Fruit fly (Drosophila melanogaster) whole organism, embryonic: ENCODE results near the gene COX5B.

ENCODE experiments used
- Adf1 ChIP-seq: fragments of 200-800 bp; sonication (Bioruptor generic); IDR thresholded peaks from 2 replicates; pipeline ENCODE4 v1.3.6; 2022; ENCODE audit warnings: missing biosample characterization, missing genetic modification characterization
- Bgb ChIP-seq: fragments of 200-800 bp; sonication (Bioruptor generic); IDR thresholded peaks from 2 replicates; pipeline ENCODE4 v1.3.6; 2022; ENCODE audit warnings: missing biosample characterization, missing genetic modification characterization; ENCODE audit not compliant: partially characterized antibody
- CG10366 ChIP-seq: fragments of 200-800 bp; sonication (Bioruptor generic); IDR thresholded peaks from 2 replicates; pipeline ENCODE4 v1.3.6; 2022; ENCODE audit warnings: missing biosample characterization, missing genetic modification characterization
- CG10979 ChIP-seq: fragments of 200-800 bp; sonication (Bioruptor generic); optimal IDR thresholded peaks from 2 replicates; lab custom pipeline; 2018; ENCODE audit warnings: missing biosample characterization, mild to moderate bottlenecking, missing genetic modification characterization, moderate library complexity
- CG13287 ChIP-seq: fragments of 200-800 bp; sonication (Bioruptor generic); IDR thresholded peaks from 2 replicates; pipeline ENCODE4 v1.3.6; 2022; ENCODE audit warnings: missing biosample characterization, missing genetic modification characterization; ENCODE audit not compliant: partially characterized antibody
- CG16813 ChIP-seq: fragments of 200-800 bp; sonication (Bioruptor generic); IDR thresholded peaks from 3 replicates; pipeline ENCODE4 v1.3.6; 2022; ENCODE audit warnings: missing biosample characterization, missing genetic modification characterization; ENCODE audit not compliant: partially characterized antibody
- CG1832 ChIP-seq: fragments of 200-800 bp; sonication (Bioruptor generic); optimal IDR thresholded peaks from 2 replicates; lab custom pipeline; 2017; ENCODE audit warnings: missing biosample characterization, mild to moderate bottlenecking, missing genetic modification characterization, inconsistent platforms
- CG2712 ChIP-seq: fragments of 200-800 bp; optimal IDR thresholded peaks from 3 replicates; lab custom pipeline; 2019; ENCODE audit warnings: missing biosample characterization, mild to moderate bottlenecking, missing genetic modification characterization, moderate library complexity
- CG32767 ChIP-seq: fragments of 200-800 bp; sonication (Bioruptor generic); IDR thresholded peaks from 2 replicates; pipeline ENCODE4 v1.3.6; 2022; ENCODE audit warnings: missing biosample characterization, missing genetic modification characterization
- CG34422 ChIP-seq: fragments of 200-800 bp; sonication (Bioruptor generic); IDR thresholded peaks from 3 replicates; pipeline ENCODE4 v1.3.6; 2022; ENCODE audit warnings: missing biosample characterization, missing genetic modification characterization
- CG42726 ChIP-seq: fragments of 200-800 bp; sonication (Bioruptor generic); IDR thresholded peaks from 2 replicates; pipeline ENCODE4 v1.3.6; 2022; ENCODE audit warnings: missing biosample characterization, missing genetic modification characterization; ENCODE audit not compliant: partially characterized antibody
- CG4424 ChIP-seq: fragments of 200-800 bp; sonication (Bioruptor generic); optimal IDR thresholded peaks from 3 replicates; lab custom pipeline; 2016; ENCODE audit warnings: missing biosample characterization, missing genetic modification characterization
- CG6765 ChIP-seq: fragments of 200-800 bp; sonication (Bioruptor generic); optimal IDR thresholded peaks from 3 replicates; lab custom pipeline; 2017; ENCODE audit warnings: missing biosample characterization, mild to moderate bottlenecking, missing genetic modification characterization
- CG6791 ChIP-seq: fragments of 200-800 bp; sonication (Bioruptor generic); IDR thresholded peaks from 3 replicates; pipeline ENCODE4 v1.3.6; 2022; ENCODE audit warnings: missing biosample characterization, missing genetic modification characterization; ENCODE audit not compliant: partially characterized antibody
- Deaf1 ChIP-seq: fragments of 200-800 bp; optimal IDR thresholded peaks from 3 replicates; lab custom pipeline; 2019; ENCODE audit warnings: missing biosample characterization, mild to moderate bottlenecking, missing genetic modification characterization, moderate library complexity
- HLH4C ChIP-seq: fragments of 200-800 bp; sonication (Bioruptor generic); IDR thresholded peaks from 3 replicates; pipeline ENCODE4 v1.3.6; 2022; ENCODE audit warnings: missing biosample characterization, missing genetic modification characterization; ENCODE audit not compliant: partially characterized antibody
- Max ChIP-seq: fragments of 200-800 bp; sonication (Bioruptor generic); optimal IDR thresholded peaks from 2 replicates; lab custom pipeline; 2016; ENCODE audit warnings: missing biosample characterization, mild to moderate bottlenecking, missing genetic modification characterization
- Med ChIP-seq: fragments of 200-800 bp; sonication (Bioruptor generic); peaks from one replicate; lab custom pipeline; 2016; ENCODE audit warnings: missing biosample characterization, missing genetic modification characterization, mild to moderate bottlenecking, inconsistent platforms, moderate library complexity
- Nf-YA ChIP-seq: fragments of 200-800 bp; sonication (Bioruptor generic); IDR thresholded peaks from 2 replicates; pipeline ENCODE4 v1.3.6; 2022; ENCODE audit warnings: missing biosample characterization, missing genetic modification characterization
- Nf-YB ChIP-seq: fragments of 200-800 bp; sonication (Bioruptor generic); optimal IDR thresholded peaks from 3 replicates; lab custom pipeline; 2019; ENCODE audit warnings: missing biosample characterization, mild to moderate bottlenecking, missing genetic modification characterization, moderate library complexity
- Nf-YC ChIP-seq: fragments of 200-800 bp; optimal IDR thresholded peaks from 3 replicates; lab custom pipeline; 2019; ENCODE audit warnings: missing biosample characterization, mild to moderate bottlenecking, missing genetic modification characterization, moderate library complexity
- Opbp ChIP-seq: fragments of 200-800 bp; sonication (Bioruptor generic); IDR thresholded peaks from 3 replicates; pipeline ENCODE4 v1.3.6; 2022; ENCODE audit warnings: missing biosample characterization, missing genetic modification characterization; ENCODE audit not compliant: partially characterized antibody
- Scr ChIP-seq: fragments of 200-800 bp; sonication (Bioruptor generic); IDR thresholded peaks from 2 replicates; pipeline ENCODE4 v1.3.6; 2022; ENCODE audit warnings: missing biosample characterization, missing genetic modification characterization; ENCODE audit not compliant: partially characterized antibody
- Stat92E ChIP-seq, 3 experiments: fragments of >200 bp in 2 of 3; fragments of 200-800 bp in 1 of 3; sonication (Bioruptor generic) in 1 of 3; optimal IDR thresholded peaks; 2 replicates each; lab custom pipeline; 2017 to 2019; ENCODE audit warnings: missing biosample characterization in 3 of 3, missing genetic modification characterization in 3 of 3, mild to moderate bottlenecking in 1 of 3, moderate library complexity in 1 of 3
- ato ChIP-seq: fragments of 200-800 bp; sonication (Bioruptor generic); IDR thresholded peaks from 2 replicates; pipeline ENCODE4 v1.3.6; 2022; ENCODE audit warnings: missing biosample characterization, missing genetic modification characterization; ENCODE audit not compliant: partially characterized antibody
- bbx ChIP-seq: fragments of 200-800 bp; sonication (Bioruptor generic); IDR thresholded peaks from 2 replicates; pipeline ENCODE4 v1.3.6; 2022; ENCODE audit warnings: missing biosample characterization, missing genetic modification characterization; ENCODE audit not compliant: partially characterized antibody
- cg ChIP-seq: fragments of 200-800 bp; sonication (Bioruptor generic); optimal IDR thresholded peaks from 3 replicates; lab custom pipeline; 2019; ENCODE audit warnings: missing biosample characterization, mild to moderate bottlenecking, missing genetic modification characterization, moderate library complexity
- chinmo ChIP-seq: fragments of 200-800 bp; sonication (Bioruptor generic); IDR thresholded peaks from 4 replicates; pipeline ENCODE4 v1.3.6; 2022; ENCODE audit warnings: missing biosample characterization, missing genetic modification characterization; ENCODE audit not compliant: partially characterized antibody
- chn ChIP-seq: fragments of 200-800 bp; sonication (Bioruptor generic); optimal IDR thresholded peaks from 2 replicates; lab custom pipeline; 2016; ENCODE audit warnings: missing biosample characterization, missing genetic modification characterization
- ewg ChIP-seq: fragments of 200-800 bp; sonication (Bioruptor generic); optimal IDR thresholded peaks from 3 replicates; lab custom pipeline; 2017; ENCODE audit warnings: mild to moderate bottlenecking, missing biosample characterization, missing genetic modification reagents, missing genetic modification characterization
- jumu ChIP-seq: fragments of 200-800 bp; sonication (Bioruptor generic); optimal IDR thresholded peaks from 3 replicates; lab custom pipeline; 2016; ENCODE audit warnings: missing biosample characterization, missing genetic modification characterization
- kni ChIP-seq: fragments of 200-800 bp; sonication (Bioruptor generic); optimal IDR thresholded peaks from 3 replicates; lab custom pipeline; 2017; ENCODE audit warnings: mild to moderate bottlenecking, missing biosample characterization, missing genetic modification reagents, missing genetic modification characterization
- lov ChIP-seq, 2 experiments: fragments of 200-800 bp in 1 of 2; fragments of >200 bp in 1 of 2; sonication (Bioruptor generic) in 1 of 2; IDR thresholded peaks in 1 of 2; optimal IDR thresholded peaks in 1 of 2; 2 replicates in 1 of 2; 3 replicates in 1 of 2; pipeline versions ENCODE4 v1.3.6 to Lab custom; 2017 to 2022; ENCODE audit warnings: missing biosample characterization in 1 of 2, missing genetic modification characterization in 1 of 2
- mld ChIP-seq: fragments of 200-800 bp; sonication (Bioruptor generic); IDR thresholded peaks from 3 replicates; pipeline ENCODE4 v1.3.6; 2022; ENCODE audit warnings: missing biosample characterization, missing genetic modification characterization; ENCODE audit not compliant: partially characterized antibody
- oc ChIP-seq: fragments of 200-800 bp; sonication (Bioruptor generic); optimal IDR thresholded peaks from 2 replicates; lab custom pipeline; 2018; ENCODE audit warnings: missing biosample characterization, mild to moderate bottlenecking, missing genetic modification characterization, moderate library complexity
- psq ChIP-seq: fragments of 200-800 bp; sonication (Bioruptor generic); optimal IDR thresholded peaks from 2 replicates; lab custom pipeline; 2017; ENCODE audit warnings: missing biosample characterization, missing genetic modification characterization
- seq ChIP-seq: fragments of 200-800 bp; sonication (Bioruptor generic); IDR thresholded peaks from 2 replicates; pipeline ENCODE4 v1.3.6; 2022; ENCODE audit warnings: missing biosample characterization, missing genetic modification characterization
- sisA ChIP-seq: fragments of 200-800 bp; sonication (Bioruptor generic); IDR thresholded peaks from 2 replicates; pipeline ENCODE4 v1.3.6; 2022; ENCODE audit warnings: missing biosample characterization, missing genetic modification characterization
- sna ChIP-seq: fragments of 200-800 bp; sonication (Bioruptor generic); IDR thresholded peaks from 2 replicates; pipeline ENCODE4 v1.3.6; 2022; ENCODE audit warnings: missing biosample characterization, missing genetic modification characterization; ENCODE audit not compliant: partially characterized antibody
- so ChIP-seq: fragments of 200-800 bp; sonication (Bioruptor generic); IDR thresholded peaks from 3 replicates; pipeline ENCODE4 v1.3.6; 2022; ENCODE audit warnings: missing biosample characterization, missing genetic modification characterization
- trem ChIP-seq: fragments of 200-800 bp; optimal IDR thresholded peaks from 3 replicates; lab custom pipeline; 2019; ENCODE audit warnings: missing biosample characterization, mild to moderate bottlenecking, missing genetic modification characterization, moderate library complexity
- ttk ChIP-seq: fragments of 200-800 bp; sonication (Bioruptor generic); IDR thresholded peaks from 2 replicates; pipeline ENCODE4 v2.1.2; 2022; ENCODE audit warnings: missing biosample characterization, missing genetic modification characterization
- unc-4 ChIP-seq: fragments of 200-800 bp; sonication (Bioruptor generic); IDR thresholded peaks from 2 replicates; pipeline ENCODE4 v1.3.6; 2022; ENCODE audit warnings: missing biosample characterization, missing genetic modification characterization; ENCODE audit not compliant: partially characterized antibody
- vfl ChIP-seq: fragments of 200-800 bp; sonication (Bioruptor generic); optimal IDR thresholded peaks from 2 replicates; lab custom pipeline; 2016; ENCODE audit warnings: missing biosample characterization, missing genetic modification characterization
- vvl ChIP-seq: fragments of 200-800 bp; sonication (Bioruptor generic); IDR thresholded peaks from 2 replicates; pipeline ENCODE4 v1.3.6; 2022; ENCODE audit warnings: missing biosample characterization, missing genetic modification characterization
- z ChIP-seq: fragments of 200-800 bp; sonication (Bioruptor generic); IDR thresholded peaks from 3 replicates; pipeline ENCODE4 v1.3.6; 2022; ENCODE audit warnings: missing biosample characterization, missing genetic modification characterization

Gene COX5B

DNA sequence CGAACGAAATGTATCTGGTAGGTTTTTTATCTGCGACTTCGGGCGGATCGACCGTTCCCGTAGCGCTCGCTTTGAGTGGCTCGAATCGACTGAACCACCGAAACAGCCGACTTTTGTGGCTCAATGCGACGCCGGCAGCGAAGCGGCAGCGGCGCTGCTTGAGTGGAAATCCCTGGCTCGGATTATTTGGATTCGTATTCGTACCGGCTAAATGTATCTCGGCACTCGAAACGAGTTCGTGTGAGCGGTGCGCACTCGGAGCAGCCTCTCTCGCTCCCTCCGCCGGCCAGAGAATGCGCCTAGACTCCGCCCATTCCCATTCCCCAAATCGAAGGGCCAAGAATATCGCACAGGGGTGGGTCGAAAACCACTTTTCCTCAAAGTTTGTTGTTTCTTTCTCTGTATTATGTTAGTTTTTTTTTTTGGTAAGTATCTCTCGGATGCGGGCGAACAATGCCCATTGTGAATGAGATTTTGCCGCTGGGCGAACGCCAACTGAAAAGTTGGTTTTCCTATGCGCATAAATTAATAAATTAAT, 21.5 kb upstream of the COX5B start (continued):
- TF ChIP-seq unc-4 (GFP tag; lab: Robert Waterston, UW) (peak; percentile 39; the same call in 1 of the 2 replicates), Opbp (GFP tag; lab: Robert Waterston, UW) (peak; percentile 73; the same call in 2 of the 3 replicates), CG13287 (GFP tag; lab: Robert Waterston, UW) (peak; percentile 57), chn (GFP tag; lab: Kevin White, UChicago) (no peak), chinmo (GFP tag; lab: Robert Waterston, UW) (peak; percentile 82; the same call in 1 of the 4 replicates), CG10366 (GFP tag; lab: Robert Waterston, UW) (no peak), CG16813 (GFP tag; lab: Robert Waterston, UW) (peak; percentile 14; the same call in 1 of the 3 replicates), Deaf1 (peak; percentile 97), CG2712 (tag; lab: Kevin White, UChicago) (peak; percentile 81), CG4424 (GFP tag; lab: Kevin White, UChicago) (no peak), vfl (GFP tag; lab: Kevin White, UChicago) (no peak), so (GFP tag; lab: Robert Waterston, UW) (0 out of 3 replicates have a peak, but pooled peaks have one; percentile 14), CG10979 (tag; lab: Kevin White, UChicago) (no peak), CG6765 (GFP tag; lab: Kevin White, UChicago) (no peak), mld (GFP tag; lab: Robert Waterston, UW) (0 out of 3 replicates have a peak, but pooled peaks have one; percentile 63), sna (GFP tag; lab: Robert Waterston, UW) (peak; percentile 62; the same call in 1 of the 2 replicates), vvl (GFP tag; lab: Robert Waterston, UW) (peak; percentile 66; the same call in 1 of the 2 replicates), CG34422 (GFP tag; lab: Robert Waterston, UW) (peak; percentile 27; the same call in 1 of the 3 replicates), CG32767 (GFP tag; lab: Robert Waterston, UW) (0 out of 2 replicates have a peak, but pooled peaks have one; percentile 31), HLH4C (peak; percentile 31; the same call in 1 of the 3 replicates), CG42726 (peak; percentile 50; the same call in 1 of the 2 replicates), Med (GFP tag; lab: Kevin White, UChicago) (peak; percentile 72), ato (peak; percentile 37; the same call in 1 of the 2 replicates), bbx (peak; percentile 74), z (peak; percentile 100), cg (GFP tag; lab: Kevin White, UChicago) (peak; percentile 26), CG1832 (peak; percentile 94), trem (tag; lab: Kevin White, UChicago) (peak; percentile 15), oc (tag; lab: Kevin White, UChicago) (peak; percentile 41), psq (GFP tag; lab: Kevin White, UChicago) (no peak), Adf1 (GFP tag; lab: Robert Waterston, UW) (peak; percentile 94), Nf-YB (GFP tag; lab: Kevin White, UChicago) (peak; percentile 97), Nf-YC (tag; lab: Kevin White, UChicago) (peak; percentile 97), Stat92E (GFP tag; optimal IDR thresholded peaks at IDR 0.05; lab: Kevin White, UChicago) (peak in 1 of 3 experiments; percentile 13), Nf-YA (GFP tag; lab: Robert Waterston, UW) (no peak; the same call in 1 of the 2 replicates), kni (GFP tag; lab: Kevin White, UChicago) (no peak), ttk (GFP tag; lab: Robert Waterston, UW) (peak; percentile 15; the same call in 1 of the 2 replicates), lov (optimal IDR thresholded peaks at IDR 0.05; lab: Kevin White, UChicago) (no peak), lov (GFP tag; IDR thresholded peaks at IDR 0.05; lab: Robert Waterston, UW) (0 out of 3 replicates have a peak, but pooled peaks have one; percentile 34), Bgb (GFP tag; lab: Robert Waterston, UW) (peak; percentile 70; the same call in 1 of the 2 replicates), Max (no peak), seq (GFP tag; lab: Robert Waterston, UW) (peak; percentile 55; the same call in 1 of the 2 replicates), ewg (GFP tag; lab: Kevin White, UChicago) (peak; percentile 33), Scr (GFP tag; lab: Robert Waterston, UW) (peak; percentile 47; the same call in 1 of the 2 replicates), CG6791 (peak; percentile 44; the same call in 1 of the 3 replicates), sisA (GFP tag; lab: Robert Waterston, UW) (no peak), jumu (GFP tag; lab: Kevin White, UChicago) (no peak)
